Fruit fly (Drosophila melanogaster): ENCODE results near the gene Rgl.

dm6 chr3L:13862403-13862802 is 62.7 kb downstream of the Rgl start:
- TF ChIP-seq kay (GFP tag; ENCODE audit: borderline replicate concordance) = no peak
- no peak for TF ChIP-seq CG5204 (GFP tag; optimal IDR thresholded peaks at IDR 0.05)
- no peak for TF ChIP-seq CG11617 (GFP tag; optimal IDR thresholded peaks at IDR 0.05)
- TF ChIP-seq tj (GFP tag; optimal IDR thresholded peaks at IDR 0.05) = no peak
- peak; percentile 12 for TF ChIP-seq pad (GFP tag; optimal IDR thresholded peaks at IDR 0.05)
- TF ChIP-seq Mnt (GFP tag; optimal IDR thresholded peaks at IDR 0.05) = peak; percentile 44
- peak; percentile 54 for TF ChIP-seq cic (GFP tag; optimal IDR thresholded peaks at IDR 0.05)
- TF ChIP-seq CG7101 (tag; optimal IDR thresholded peaks at IDR 0.05) = peak; percentile 38
- TF ChIP-seq Crg-1 (GFP tag; optimal IDR thresholded peaks at IDR 0.05) = no peak
- no peak for TF ChIP-seq Clk (GFP tag; optimal IDR thresholded peaks at IDR 0.05)

Data from whole organism, adult.